Fruit fly (Drosophila melanogaster) whole organism, adult: ENCODE results near the gene Uxt.

Experiments used
- CG11617 ChIP-seq: fragments of 200-800 bp; sonication (Bioruptor generic); optimal IDR thresholded peaks from 2 replicates; lab custom pipeline; 2017; ENCODE audit warnings: mild to moderate bottlenecking, missing biosample characterization, missing genetic modification reagents, missing genetic modification characterization
- CG12768 ChIP-seq: fragments of 200-800 bp; sonication (Bioruptor generic); optimal IDR thresholded peaks from 2 replicates; lab custom pipeline; 2017; ENCODE audit warnings: missing biosample characterization, missing genetic modification characterization, mild to moderate bottlenecking, moderate library complexity, missing genetic modification reagents
- CG14711 ChIP-seq: fragments of 200-800 bp; sonication (Bioruptor generic); optimal IDR thresholded peaks from 2 replicates; lab custom pipeline; 2018; ENCODE audit warnings: missing biosample characterization, mild to moderate bottlenecking, missing genetic modification characterization, moderate library complexity
- CG1620 ChIP-seq: fragments of 200-800 bp; sonication (Bioruptor generic); optimal IDR thresholded peaks from 2 replicates; lab custom pipeline; 2016; ENCODE audit warnings: missing biosample characterization, missing genetic modification characterization
- CG33017 ChIP-seq: fragments of 200-800 bp; sonication (Bioruptor generic); optimal IDR thresholded peaks from 2 replicates; lab custom pipeline; 2018; ENCODE audit warnings: missing biosample characterization, mild to moderate bottlenecking, missing genetic modification characterization, moderate library complexity
- CG5204 ChIP-seq: fragments of 200-800 bp; sonication (Bioruptor generic); optimal IDR thresholded peaks from 2 replicates; lab custom pipeline; 2016; ENCODE audit warnings: missing biosample characterization, missing genetic modification characterization
- CG7045 ChIP-seq: fragments of 200-800 bp; sonication (Bioruptor generic); optimal IDR thresholded peaks from 2 replicates; lab custom pipeline; 2017; ENCODE audit warnings: missing biosample characterization, mild to moderate bottlenecking, missing genetic modification characterization
- CG7101 ChIP-seq: fragments of 200-800 bp; sonication (Bioruptor generic); optimal IDR thresholded peaks from 2 replicates; lab custom pipeline; 2018; ENCODE audit warnings: missing biosample characterization, mild to moderate bottlenecking, missing genetic modification characterization, moderate library complexity
- Clk ChIP-seq: fragments of 200-800 bp; sonication (Bioruptor generic); optimal IDR thresholded peaks from 2 replicates; lab custom pipeline; 2017; ENCODE audit warnings: missing biosample characterization, missing genetic modification characterization
- Crg-1 ChIP-seq: fragments of 200-800 bp; sonication (Bioruptor generic); optimal IDR thresholded peaks from 2 replicates; lab custom pipeline; 2016; ENCODE audit warnings: missing biosample characterization, missing genetic modification characterization
- Hr96 ChIP-seq: fragments of 200-800 bp; sonication (Bioruptor generic); optimal IDR thresholded peaks from 2 replicates; lab custom pipeline; 2016; ENCODE audit warnings: missing biosample characterization, missing genetic modification characterization
- Mnt ChIP-seq: fragments of 200-800 bp; sonication (Bioruptor generic); optimal IDR thresholded peaks from 2 replicates; lab custom pipeline; 2016; ENCODE audit warnings: missing biosample characterization, mild to moderate bottlenecking, missing genetic modification characterization
- bab1 ChIP-seq: fragments of 200-800 bp; sonication (Bioruptor generic); optimal IDR thresholded peaks from 3 replicates; lab custom pipeline; 2019; ENCODE audit warnings: missing biosample characterization, mild to moderate bottlenecking, missing genetic modification characterization, moderate library complexity
- cic ChIP-seq: fragments of 200-800 bp; sonication (Bioruptor generic); optimal IDR thresholded peaks from 2 replicates; lab custom pipeline; 2017; ENCODE audit warnings: missing biosample characterization, mild to moderate bottlenecking, missing genetic modification characterization, moderate library complexity
- cnc ChIP-seq, 2 experiments: fragments of >200 bp; optimal IDR thresholded peaks; 2 replicates each; lab custom pipeline; 2017
- kay ChIP-seq: fragments of 200-800 bp; sonication (Bioruptor generic); peaks from one replicate; lab custom pipeline; 2016; ENCODE audit warnings: missing biosample characterization, missing genetic modification characterization, borderline replicate concordance
- ovo ChIP-seq: fragments of 200-800 bp; sonication (Bioruptor generic); optimal IDR thresholded peaks from 2 replicates; lab custom pipeline; 2016; ENCODE audit warnings: missing biosample characterization, missing genetic modification characterization
- pad ChIP-seq: fragments of 200-800 bp; sonication (Bioruptor generic); optimal IDR thresholded peaks from 3 replicates; lab custom pipeline; 2017; ENCODE audit warnings: missing biosample characterization, missing genetic modification characterization, mild to moderate bottlenecking, moderate library complexity, missing genetic modification reagents
- tj ChIP-seq: fragments of 200-800 bp; sonication (Bioruptor generic); optimal IDR thresholded peaks from 3 replicates; lab custom pipeline; 2017; ENCODE audit warnings: missing biosample characterization, mild to moderate bottlenecking, missing genetic modification characterization, moderate library complexity
- toe ChIP-seq: fragments of 200-800 bp; sonication (Bioruptor generic); optimal IDR thresholded peaks from 2 replicates; lab custom pipeline; 2016; ENCODE audit warnings: missing biosample characterization, missing genetic modification characterization

The Uxt gene

DNA sequence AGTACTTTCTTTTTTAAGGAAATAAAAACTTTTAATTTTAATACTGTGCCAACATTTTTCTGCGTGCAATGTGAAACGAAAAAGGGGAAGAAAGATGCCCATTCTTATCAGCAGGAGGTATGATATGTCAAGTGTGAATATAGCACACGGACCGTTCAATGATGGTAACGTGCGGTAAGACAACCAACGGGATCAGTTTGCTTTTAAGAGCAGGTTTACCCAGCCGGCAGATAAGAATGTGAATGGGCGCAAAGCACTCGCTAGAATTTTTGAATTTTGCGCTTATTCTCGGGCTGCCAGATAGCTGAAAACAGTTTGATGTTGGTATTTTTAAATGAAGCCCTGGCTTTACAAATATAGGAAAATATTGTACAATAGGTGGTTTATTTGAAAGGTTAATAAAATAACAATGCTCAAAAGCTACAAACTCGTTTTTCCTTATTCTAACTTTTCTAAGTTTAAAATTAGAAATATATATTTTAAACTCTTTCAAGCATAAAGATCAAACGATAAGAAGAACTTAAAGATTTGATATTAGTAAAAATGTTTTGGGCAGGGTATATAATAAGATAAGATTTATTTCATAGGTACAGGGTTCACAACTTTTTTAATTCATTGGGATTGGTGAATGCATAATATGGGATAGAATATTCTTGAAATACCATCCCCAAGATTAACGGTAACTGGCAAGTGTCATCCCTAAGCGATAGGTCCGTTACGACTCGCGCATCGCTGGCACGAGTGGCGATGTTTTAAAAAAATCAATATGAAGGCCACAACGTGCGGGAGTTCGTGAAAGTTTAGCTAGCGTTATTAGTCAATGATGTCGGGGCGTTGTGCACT is 8.0 kb upstream of the Uxt start, which contains the start of gene dao:
Gene dao, plus strand, starts transcription at position 717 of the 843 bp plus-strand sequence.
- TF ChIP-seq CG1620 (GFP tag; lab: Kevin White, UChicago) (no peak), cic (no peak), bab1 (GFP tag; lab: Kevin White, UChicago) (no peak), CG33017 (no peak), CG7045 (GFP tag; lab: Kevin White, UChicago) (peak; percentile 12), kay (GFP tag; lab: Kevin White, UChicago) (no peak), CG11617 (GFP tag; lab: Kevin White, UChicago) (no peak), ovo (peak; percentile 61), CG5204 (GFP tag; lab: Kevin White, UChicago) (peak; percentile 59), pad (peak; percentile 73), Mnt (GFP tag; lab: Kevin White, UChicago) (no peak), CG12768 (GFP tag; lab: Kevin White, UChicago) (no peak), Crg-1 (GFP tag; lab: Kevin White, UChicago) (no peak), toe (peak; percentile 19)

DNA sequence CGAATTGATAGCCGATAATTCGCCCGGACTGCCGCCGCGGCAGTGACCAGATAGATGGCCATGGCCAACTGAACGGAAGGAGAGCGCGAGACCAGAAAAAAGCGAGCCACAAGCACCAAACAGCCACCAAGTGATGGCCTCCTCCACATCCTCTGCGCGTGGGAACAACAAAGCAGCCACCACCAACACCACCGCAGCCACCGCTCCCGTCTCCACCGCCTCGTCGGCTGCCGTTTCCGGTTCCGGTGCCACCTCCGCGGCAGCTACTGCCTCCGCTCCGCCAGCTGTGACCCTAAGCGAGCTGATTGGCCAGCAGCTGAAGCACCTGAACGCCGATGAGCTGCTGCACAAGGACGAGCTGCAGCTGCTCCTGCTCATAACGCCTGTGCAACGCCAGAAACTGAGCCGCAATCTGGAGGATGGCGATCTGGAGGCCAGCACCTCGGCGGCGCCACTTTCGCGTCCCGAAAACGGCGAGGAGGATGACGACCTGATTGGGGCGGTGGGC is 7.3 kb upstream of the Uxt start:
- no peak for TF ChIP-seq ovo
- TF ChIP-seq toe: no peak
- no peak for TF ChIP-seq CG5204 (GFP tag; lab: Kevin White, UChicago)
- TF ChIP-seq CG33017: no peak

DNA sequence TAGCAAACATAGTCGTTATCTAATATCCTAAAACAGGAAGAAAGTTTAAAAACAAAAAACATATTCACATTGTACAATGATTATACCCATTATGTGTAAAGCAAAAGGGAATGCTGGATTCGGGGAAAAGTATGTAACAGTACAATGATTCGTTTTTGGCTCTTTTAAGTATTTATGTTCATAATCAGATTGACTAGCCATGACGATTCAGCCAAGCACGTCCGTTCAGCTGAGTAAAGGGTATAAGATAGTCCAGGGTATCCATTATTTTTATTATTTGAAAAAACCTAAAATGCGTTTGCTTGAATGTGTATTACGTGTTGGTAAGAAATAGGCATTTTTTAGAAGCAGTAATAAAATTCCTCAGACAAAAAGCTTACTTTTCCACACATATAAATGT is 6.7 kb upstream of the Uxt start:
- TF ChIP-seq bab1 (GFP tag; lab: Kevin White, UChicago) (no peak), CG7045 (GFP tag; lab: Kevin White, UChicago) (no peak), Crg-1 (GFP tag; lab: Kevin White, UChicago) (no peak), CG11617 (GFP tag; lab: Kevin White, UChicago) (no peak), Clk (GFP tag; lab: Kevin White, UChicago) (no peak), kay (GFP tag; lab: Kevin White, UChicago) (no peak), Mnt (GFP tag; lab: Kevin White, UChicago) (no peak), CG12768 (GFP tag; lab: Kevin White, UChicago) (no peak), CG1620 (GFP tag; lab: Kevin White, UChicago) (no peak), CG7101 (tag; lab: Kevin White, UChicago) (no peak), ovo (no peak), Hr96 (GFP tag; lab: Kevin White, UChicago) (no peak), cnc (optimal IDR thresholded peaks at IDR 0.05; lab: Kevin White, UChicago) (no peak), CG33017 (no peak), tj (no peak), toe (no peak)

DNA sequence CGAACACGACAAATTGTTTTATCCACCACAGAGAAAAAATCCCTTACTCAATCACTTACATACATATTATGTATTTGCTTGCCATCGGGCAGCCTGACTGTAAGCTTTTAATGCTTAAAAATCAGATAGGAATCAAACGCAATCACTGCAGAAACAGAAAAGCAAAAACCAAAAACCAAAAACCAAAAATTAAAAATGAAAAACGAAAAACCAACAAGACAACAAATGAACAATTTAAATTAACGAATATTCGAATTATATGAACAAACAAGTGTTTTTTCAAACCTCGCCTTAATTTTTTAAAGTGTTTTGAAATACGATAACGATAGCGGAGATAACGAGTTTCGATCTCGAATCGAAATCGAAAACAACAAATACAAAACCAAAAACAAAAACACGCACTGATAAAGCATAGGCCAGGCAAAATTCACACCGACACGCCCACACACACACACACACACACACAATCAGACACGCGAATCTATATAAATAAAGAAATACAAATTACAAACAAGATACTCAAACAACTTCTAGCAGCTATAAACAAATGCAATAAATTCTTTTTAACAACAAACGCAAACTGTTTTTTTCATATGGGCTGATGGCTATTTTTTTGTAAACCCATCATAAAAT is 2.0 kb upstream of the Uxt start:
- TF ChIP-seq Mnt (GFP tag; lab: Kevin White, UChicago): no peak
- peak; percentile 21 for TF ChIP-seq CG7101 (tag; lab: Kevin White, UChicago)
- TF ChIP-seq Hr96 (GFP tag; lab: Kevin White, UChicago): peak; percentile 5
- peak; percentile 29 for TF ChIP-seq CG14711 (tag; lab: Kevin White, UChicago)
- no peak for TF ChIP-seq CG1620 (GFP tag; lab: Kevin White, UChicago)

DNA sequence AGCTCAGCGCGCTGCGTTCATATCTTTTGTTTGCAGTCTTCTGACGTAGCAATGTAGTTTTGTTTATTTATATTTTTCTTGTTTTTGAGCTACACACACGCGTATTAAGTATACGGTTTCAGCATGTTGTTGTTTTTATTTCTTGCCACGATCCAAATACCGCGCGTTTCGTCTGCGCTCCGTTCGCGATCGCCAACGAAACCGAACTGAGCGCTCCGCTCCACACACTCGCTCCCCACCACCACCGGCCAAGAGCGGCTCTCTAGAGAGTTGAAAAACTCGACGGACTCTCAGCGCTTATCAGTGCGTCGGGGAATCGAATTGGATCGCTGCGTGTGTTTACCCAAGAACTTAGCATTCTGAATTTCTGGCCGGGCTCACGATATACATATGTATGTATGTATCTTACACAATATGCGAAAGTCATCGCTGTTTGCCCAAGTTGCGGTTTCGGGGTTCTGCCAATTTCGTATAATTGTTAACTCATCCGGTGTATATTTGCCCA is 8.2 kb downstream of the Uxt start, which contains the start of gene yuri:
Gene yuri, minus strand, starts transcription at position 210 of the 505 bp plus-strand sequence.
- TF ChIP-seq cnc (optimal IDR thresholded peaks at IDR 0.05; lab: Kevin White, UChicago) (peak in 1 of 2 experiments; percentile 5), bab1 (GFP tag; lab: Kevin White, UChicago) (peak; percentile 74), CG5204 (GFP tag; lab: Kevin White, UChicago) (no peak), toe (no peak), kay (GFP tag; lab: Kevin White, UChicago) (no peak), CG7045 (GFP tag; lab: Kevin White, UChicago) (no peak), cic (peak; percentile 73), pad (peak; percentile 38), ovo (no peak), Clk (GFP tag; lab: Kevin White, UChicago) (no peak), CG7101 (tag; lab: Kevin White, UChicago) (peak; percentile 38), tj (peak; percentile 78), CG33017 (no peak), Hr96 (GFP tag; lab: Kevin White, UChicago) (peak; percentile 17), CG12768 (GFP tag; lab: Kevin White, UChicago) (peak; percentile 50), CG14711 (tag; lab: Kevin White, UChicago) (no peak), CG1620 (GFP tag; lab: Kevin White, UChicago) (peak; percentile 33), Mnt (GFP tag; lab: Kevin White, UChicago) (peak; percentile 72), CG11617 (GFP tag; lab: Kevin White, UChicago) (peak; percentile 0), Crg-1 (GFP tag; lab: Kevin White, UChicago) (peak; percentile 7)

DNA sequence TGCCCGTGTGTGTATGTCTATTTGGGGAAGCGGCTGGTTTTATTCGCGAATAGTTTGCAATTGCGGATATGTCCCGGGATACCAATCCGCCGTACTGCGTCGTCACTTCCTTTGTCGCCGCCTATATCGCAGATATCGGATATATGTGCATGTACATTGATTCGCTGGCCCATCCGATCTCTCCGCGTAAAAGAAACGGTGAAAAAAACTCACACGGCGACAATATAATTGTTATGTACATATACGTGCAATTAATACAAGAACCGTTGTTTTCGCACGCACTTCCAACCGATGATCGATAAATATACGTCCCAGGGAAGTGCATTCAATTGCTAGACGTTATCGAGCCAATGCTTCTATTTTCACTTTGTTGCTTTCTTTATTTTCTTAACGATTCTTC is 15.0 kb downstream of the Uxt start:
- TF ChIP-seq toe (no peak), ovo (peak; percentile 91), pad (peak; percentile 89)
